Fruit fly (Drosophila melanogaster) whole organism, embryonic: ENCODE measurements around the gene CG46467.

Experiments
- Adf1 ChIP-seq: fragments of 200-800 bp; sonication (Bioruptor generic); IDR thresholded peaks from 2 replicates; pipeline ENCODE4 v1.3.6; 2022; ENCODE audit warnings: missing biosample characterization, missing genetic modification characterization
- Asciz ChIP-seq: fragments of 200-800 bp; sonication (Bioruptor generic); optimal IDR thresholded peaks from 2 replicates; lab custom pipeline; 2017; ENCODE audit warnings: missing biosample characterization, mild to moderate bottlenecking, missing genetic modification characterization, missing genetic modification reagents
- BEAF-32 ChIP-seq: fragments of 200-800 bp; sonication (Bioruptor generic); optimal IDR thresholded peaks from 3 replicates; lab custom pipeline; 2017; ENCODE audit warnings: missing biosample characterization, missing genetic modification characterization, mild to moderate bottlenecking, moderate library complexity, missing genetic modification reagents
- CG10274 ChIP-seq: fragments of 200-800 bp; sonication (Bioruptor generic); optimal IDR thresholded peaks from 3 replicates; lab custom pipeline; 2017; ENCODE audit warnings: missing biosample characterization, mild to moderate bottlenecking, missing genetic modification characterization
- CG10321 ChIP-seq: fragments of 200-800 bp; sonication (Bioruptor generic); IDR thresholded peaks from 2 replicates; pipeline ENCODE4 v1.3.6; 2022; ENCODE audit warnings: missing biosample characterization, missing genetic modification characterization
- CG10979 ChIP-seq: fragments of 200-800 bp; sonication (Bioruptor generic); optimal IDR thresholded peaks from 2 replicates; lab custom pipeline; 2018; ENCODE audit warnings: missing biosample characterization, mild to moderate bottlenecking, missing genetic modification characterization, moderate library complexity
- CG11093 ChIP-seq: fragments of 200-800 bp; sonication (Bioruptor generic); IDR thresholded peaks from 3 replicates; pipeline ENCODE4 v1.3.6; 2022; ENCODE audit warnings: missing biosample characterization, missing genetic modification characterization
- CG12299 ChIP-seq: fragments of 200-800 bp; sonication (Bioruptor generic); optimal IDR thresholded peaks from 2 replicates; lab custom pipeline; 2018; ENCODE audit warnings: missing biosample characterization, mild to moderate bottlenecking, missing genetic modification characterization
- CG12391 ChIP-seq: fragments of 200-800 bp; sonication (Bioruptor generic); optimal IDR thresholded peaks from 3 replicates; lab custom pipeline; 2018; ENCODE audit warnings: missing biosample characterization, mild to moderate bottlenecking, missing genetic modification characterization, moderate library complexity
- CG13123 ChIP-seq: fragments of 200-800 bp; sonication (Bioruptor generic); optimal IDR thresholded peaks from 2 replicates; lab custom pipeline; 2016; ENCODE audit warnings: missing biosample characterization, missing genetic modification characterization
- CG13296 ChIP-seq: fragments of 200-800 bp; sonication (Bioruptor generic); optimal IDR thresholded peaks from 3 replicates; lab custom pipeline; 2018; ENCODE audit warnings: missing biosample characterization, mild to moderate bottlenecking, missing genetic modification characterization
- CG14710 ChIP-seq: fragments of 200-800 bp; sonication (Bioruptor generic); optimal IDR thresholded peaks from 3 replicates; lab custom pipeline; 2019; ENCODE audit warnings: missing biosample characterization, mild to moderate bottlenecking, missing genetic modification characterization, moderate library complexity
- CG17912 ChIP-seq: fragments of 200-800 bp; sonication (Bioruptor generic); optimal IDR thresholded peaks from 2 replicates; lab custom pipeline; 2018; ENCODE audit warnings: missing biosample characterization, mild to moderate bottlenecking, missing genetic modification characterization
- CG3281 ChIP-seq: fragments of 200-800 bp; sonication (Bioruptor generic); optimal IDR thresholded peaks from 3 replicates; lab custom pipeline; 2017; ENCODE audit warnings: missing biosample characterization, mild to moderate bottlenecking, missing genetic modification characterization
- CG42726 ChIP-seq: fragments of 200-800 bp; sonication (Bioruptor generic); IDR thresholded peaks from 2 replicates; pipeline ENCODE4 v1.3.6; 2022; ENCODE audit warnings: missing biosample characterization, missing genetic modification characterization; ENCODE audit not compliant: partially characterized antibody
- CG43689 ChIP-seq: fragments of 200-800 bp; sonication (Bioruptor generic); IDR thresholded peaks from 2 replicates; pipeline ENCODE4 v1.3.6; 2022; ENCODE audit warnings: missing biosample characterization, missing genetic modification characterization
- CG4404 ChIP-seq: fragments of 200-800 bp; sonication (Bioruptor generic); IDR thresholded peaks from 2 replicates; pipeline ENCODE4 v1.3.6; 2022; ENCODE audit warnings: missing biosample characterization, missing genetic modification characterization
- CG5245 ChIP-seq: fragments of 200-800 bp; sonication (Bioruptor generic); optimal IDR thresholded peaks from 3 replicates; lab custom pipeline; 2016; ENCODE audit warnings: missing biosample characterization, missing genetic modification characterization
- CG8089 ChIP-seq: fragments of 200-800 bp; sonication (Bioruptor generic); optimal IDR thresholded peaks from 3 replicates; lab custom pipeline; 2016; ENCODE audit warnings: missing biosample characterization, missing genetic modification characterization
- CG8944 ChIP-seq: fragments of 200-800 bp; sonication (Bioruptor generic); optimal IDR thresholded peaks from 3 replicates; lab custom pipeline; 2016; ENCODE audit warnings: missing biosample characterization, missing genetic modification characterization
- Drgx ChIP-seq: fragments of 200-800 bp; sonication (Bioruptor generic); IDR thresholded peaks from 2 replicates; pipeline ENCODE4 v1.3.6; 2022; ENCODE audit warnings: missing biosample characterization, missing genetic modification characterization
- HLH54F ChIP-seq: fragments of 200-800 bp; sonication (Bioruptor generic); optimal IDR thresholded peaks from 3 replicates; lab custom pipeline; 2016; ENCODE audit warnings: missing biosample characterization, missing genetic modification characterization
- HLHmδ ChIP-seq: fragments of 200-800 bp; sonication (Bioruptor generic); optimal IDR thresholded peaks from 2 replicates; lab custom pipeline; 2018; ENCODE audit warnings: missing biosample characterization, mild to moderate bottlenecking, missing genetic modification characterization, moderate library complexity
- Hr78 ChIP-seq, 2 experiments: fragments of 200-800 bp in 1 of 2; fragments of >200 bp in 1 of 2; sonication (Bioruptor generic) in 1 of 2; optimal IDR thresholded peaks; 2 replicates each; lab custom pipeline; 2017 to 2019; ENCODE audit warnings: missing biosample characterization in 2 of 2, missing genetic modification characterization in 2 of 2, mild to moderate bottlenecking in 1 of 2, moderate library complexity in 1 of 2
- Jarid2 ChIP-seq: fragments of 200-800 bp; sonication (Bioruptor generic); optimal IDR thresholded peaks from 3 replicates; lab custom pipeline; 2017; ENCODE audit warnings: mild to moderate bottlenecking, missing biosample characterization, missing genetic modification reagents, missing genetic modification characterization
- Max ChIP-seq: fragments of 200-800 bp; sonication (Bioruptor generic); optimal IDR thresholded peaks from 2 replicates; lab custom pipeline; 2016; ENCODE audit warnings: missing biosample characterization, mild to moderate bottlenecking, missing genetic modification characterization
- NC2β ChIP-seq: fragments of 200-800 bp; sonication (Bioruptor generic); optimal IDR thresholded peaks from 2 replicates; lab custom pipeline; 2016; ENCODE audit warnings: missing biosample characterization, missing genetic modification characterization
- Neu2 ChIP-seq: fragments of 200-800 bp; sonication (Bioruptor generic); optimal IDR thresholded peaks from 3 replicates; lab custom pipeline; 2016; ENCODE audit warnings: missing biosample characterization, missing genetic modification characterization, borderline replicate concordance
- Pdp1 ChIP-seq, 2 experiments: fragments of 200-800 bp; sonication (Bioruptor generic); optimal IDR thresholded peaks; 3 replicates each; lab custom pipeline; 2016; ENCODE audit warnings: missing biosample characterization in 2 of 2, missing genetic modification characterization in 2 of 2, mild to moderate bottlenecking in 1 of 2, moderate library complexity in 1 of 2
- Sox102F ChIP-seq: fragments of 200-800 bp; sonication (Bioruptor generic); optimal IDR thresholded peaks from 2 replicates; lab custom pipeline; 2018; ENCODE audit warnings: missing biosample characterization, mild to moderate bottlenecking, missing genetic modification characterization, moderate library complexity
- Stat92E ChIP-seq, 3 experiments: fragments of >200 bp in 2 of 3; fragments of 200-800 bp in 1 of 3; sonication (Bioruptor generic) in 1 of 3; optimal IDR thresholded peaks; 2 replicates each; lab custom pipeline; 2017 to 2019; ENCODE audit warnings: missing biosample characterization in 3 of 3, missing genetic modification characterization in 3 of 3, mild to moderate bottlenecking in 1 of 3, moderate library complexity in 1 of 3
- TFAM ChIP-seq: fragments of 200-800 bp; sonication (Bioruptor generic); optimal IDR thresholded peaks from 2 replicates; lab custom pipeline; 2017; ENCODE audit warnings: missing biosample characterization, missing genetic modification characterization, inconsistent platforms
- ab ChIP-seq: fragments of 200-800 bp; sonication (Bioruptor generic); optimal IDR thresholded peaks from 2 replicates; lab custom pipeline; 2016; ENCODE audit warnings: missing biosample characterization, missing genetic modification characterization
- az2 ChIP-seq: fragments of 200-800 bp; sonication (Bioruptor generic); optimal IDR thresholded peaks from 3 replicates; lab custom pipeline; 2016; ENCODE audit warnings: missing biosample characterization, missing genetic modification characterization
- bigmax ChIP-seq: fragments of 200-800 bp; sonication (Bioruptor generic); optimal IDR thresholded peaks from 2 replicates; lab custom pipeline; 2018; ENCODE audit warnings: missing biosample characterization, mild to moderate bottlenecking, missing genetic modification characterization
- cato ChIP-seq: fragments of 200-800 bp; sonication (Bioruptor generic); optimal IDR thresholded peaks from 2 replicates; lab custom pipeline; 2016; ENCODE audit warnings: missing biosample characterization, missing genetic modification characterization, borderline replicate concordance
- dysf ChIP-seq: fragments of 200-800 bp; sonication (Bioruptor generic); IDR thresholded peaks from 3 replicates; pipeline ENCODE4 v1.3.6; 2022; ENCODE audit warnings: missing biosample characterization, missing genetic modification characterization
- gcm ChIP-seq: fragments of 200-800 bp; sonication (Bioruptor generic); optimal IDR thresholded peaks from 2 replicates; lab custom pipeline; 2019; ENCODE audit warnings: missing biosample characterization, mild to moderate bottlenecking, missing genetic modification characterization, moderate library complexity
- insv ChIP-seq, 2 experiments: fragments of 200-800 bp; sonication (Bioruptor generic); optimal IDR thresholded peaks; 3 replicates each; lab custom pipeline; 2016 to 2018; ENCODE audit warnings: missing biosample characterization in 2 of 2, missing genetic modification characterization in 2 of 2
- jigr1 ChIP-seq: fragments of 200-800 bp; sonication (Bioruptor generic); IDR thresholded peaks from 3 replicates; pipeline ENCODE4 v1.3.6; 2022; ENCODE audit warnings: missing biosample characterization, missing genetic modification characterization
- klu ChIP-seq: fragments of 200-800 bp; sonication (Bioruptor generic); IDR thresholded peaks from 2 replicates; pipeline ENCODE4 v1.3.6; 2022; ENCODE audit warnings: missing biosample characterization, missing genetic modification characterization
- mirr ChIP-seq: fragments of 200-800 bp; sonication (Bioruptor generic); optimal IDR thresholded peaks from 3 replicates; lab custom pipeline; 2018; ENCODE audit warnings: missing biosample characterization, mild to moderate bottlenecking, missing genetic modification characterization
- otp ChIP-seq: fragments of 200-800 bp; sonication (Bioruptor generic); IDR thresholded peaks from 3 replicates; pipeline ENCODE4, ENCODE4 v1.3.6; 2022; ENCODE audit warnings: missing biosample characterization, missing genetic modification characterization
- salm ChIP-seq: fragments of 200-800 bp; sonication (Bioruptor generic); optimal IDR thresholded peaks from 2 replicates; lab custom pipeline; 2018; ENCODE audit warnings: missing biosample characterization, mild to moderate bottlenecking, missing genetic modification characterization
- sens ChIP-seq: fragments of 200-800 bp; sonication (Bioruptor generic); peaks from one replicate; lab custom pipeline; 2016; ENCODE audit warnings: missing biosample characterization, missing genetic modification characterization
- slou ChIP-seq: fragments of 200-800 bp; sonication (Bioruptor generic); optimal IDR thresholded peaks from 3 replicates; lab custom pipeline; 2016; ENCODE audit warnings: missing biosample characterization, missing genetic modification characterization
- sob ChIP-seq: fragments of 200-800 bp; sonication (Bioruptor generic); IDR thresholded peaks from 2 replicates; pipeline ENCODE4 v1.3.6; 2022; ENCODE audit warnings: missing biosample characterization, missing genetic modification characterization
- stwl ChIP-seq: fragments of 200-800 bp; sonication (Bioruptor generic); optimal IDR thresholded peaks from 3 replicates; lab custom pipeline; 2018; ENCODE audit warnings: missing biosample characterization, mild to moderate bottlenecking, missing genetic modification characterization, moderate library complexity
- toy ChIP-seq: fragments of 200-800 bp; sonication (Bioruptor generic); IDR thresholded peaks from 2 replicates; pipeline ENCODE4 v1.3.6; 2022; ENCODE audit warnings: missing biosample characterization, missing genetic modification characterization

Gene CG46467

dm6 chr3R:9874118-9874808, at the start of gene CG46467, which contains the start of gene Glut4EF (continued):
- TF ChIP-seq Jarid2 (GFP tag; lab: Kevin White, UChicago): peak; percentile 98
- no peak for TF ChIP-seq CG14710 (tag; lab: Kevin White, UChicago)
- no peak for TF ChIP-seq BEAF-32
- TF ChIP-seq stwl (tag; lab: Kevin White, UChicago): no peak
- TF ChIP-seq CG10321 (GFP tag; lab: Robert Waterston, UW): no peak
- TF ChIP-seq slou (GFP tag; lab: Kevin White, UChicago): no peak
- TF ChIP-seq CG8089 (GFP tag; lab: Kevin White, UChicago): no peak
- no peak for TF ChIP-seq toy (GFP tag; lab: Robert Waterston, UW)
- peak in 1 of 2 experiments; percentile 39 for TF ChIP-seq insv (GFP tag; optimal IDR thresholded peaks at IDR 0.05; lab: Kevin White, UChicago)
- TF ChIP-seq Drgx (GFP tag; lab: Robert Waterston, UW): no peak
- TF ChIP-seq mirr: peak; percentile 34
- TF ChIP-seq dysf (GFP tag; lab: Robert Waterston, UW): 0 out of 3 replicates have a peak, but pooled peaks have one; percentile 14
- TF ChIP-seq Pdp1 (GFP tag; optimal IDR thresholded peaks at IDR 0.05; lab: Kevin White, UChicago): peak in 1 of 2 experiments; percentile 30
- peak; percentile 16; the same call in 1 of the 2 replicates for TF ChIP-seq Adf1 (GFP tag; lab: Robert Waterston, UW)
- no peak for TF ChIP-seq CG42726 (GFP tag; lab: Robert Waterston, UW)
- no peak for TF ChIP-seq Hr78 (GFP tag; optimal IDR thresholded peaks at IDR 0.05; lab: Kevin White, UChicago)
- TF ChIP-seq TFAM (GFP tag; lab: Kevin White, UChicago): no peak
- TF ChIP-seq otp (GFP tag; lab: Robert Waterston, UW): no peak
- TF ChIP-seq bigmax (GFP tag; lab: Kevin White, UChicago): peak; percentile 23
- TF ChIP-seq Asciz (GFP tag; lab: Kevin White, UChicago): no peak
- peak; percentile 61 for TF ChIP-seq HLHmδ (GFP tag; lab: Kevin White, UChicago)
- no peak for TF ChIP-seq CG10274 (GFP tag; lab: Kevin White, UChicago)
- TF ChIP-seq Stat92E (GFP tag; optimal IDR thresholded peaks at IDR 0.05; lab: Kevin White, UChicago): no peak
- TF ChIP-seq sens (GFP tag; lab: Kevin White, UChicago): peak; percentile 50
- no peak for TF ChIP-seq CG5245 (GFP tag; lab: Kevin White, UChicago)
- no peak for TF ChIP-seq ab (GFP tag; lab: Kevin White, UChicago)
- peak; percentile 4 for TF ChIP-seq HLH54F (GFP tag; lab: Kevin White, UChicago)
- TF ChIP-seq NC2β (GFP tag; lab: Kevin White, UChicago): peak; percentile 40
- no peak for TF ChIP-seq cato (GFP tag; lab: Kevin White, UChicago)
- TF ChIP-seq Sox102F (GFP tag; lab: Kevin White, UChicago): no peak
- no peak for TF ChIP-seq CG17912 (GFP tag; lab: Kevin White, UChicago)
- peak; percentile 17 for TF ChIP-seq CG3281 (GFP tag; lab: Kevin White, UChicago)
- no peak for TF ChIP-seq CG4404 (GFP tag; lab: Robert Waterston, UW)
- no peak for TF ChIP-seq klu (GFP tag; lab: Robert Waterston, UW)
- TF ChIP-seq jigr1 (GFP tag; lab: Robert Waterston, UW): no peak
- no peak for TF ChIP-seq az2 (GFP tag; lab: Kevin White, UChicago)
- peak; percentile 54; the same call in 1 of the 2 replicates for TF ChIP-seq sob (GFP tag; lab: Robert Waterston, UW)
- no peak for TF ChIP-seq CG13123 (GFP tag; lab: Kevin White, UChicago)
- no peak for TF ChIP-seq CG43689 (GFP tag; lab: Robert Waterston, UW)
- no peak for TF ChIP-seq CG11093
- no peak for TF ChIP-seq Max (GFP tag; lab: Kevin White, UChicago)
- TF ChIP-seq salm (tag; lab: Kevin White, UChicago): peak; percentile 12
- no peak for TF ChIP-seq CG12299 (tag; lab: Kevin White, UChicago)
- no peak for TF ChIP-seq CG12391 (tag; lab: Kevin White, UChicago)
- TF ChIP-seq CG13296 (GFP tag; lab: Kevin White, UChicago): peak; percentile 3
- TF ChIP-seq CG10979: peak; percentile 12
- no peak for TF ChIP-seq Neu2 (GFP tag; lab: Kevin White, UChicago)
- no peak for TF ChIP-seq CG8944 (GFP tag; lab: Kevin White, UChicago)
- no peak for TF ChIP-seq gcm (GFP tag; lab: Kevin White, UChicago)
